Fruit fly (Drosophila melanogaster) whole organism, embryonic: ENCODE measurements around the gene CG31360.

Source experiments
- Aef1 ChIP-seq: fragments of 200-800 bp; sonication (Bioruptor generic); IDR thresholded peaks from 3 replicates; pipeline ENCODE4 v1.3.6; 2022; ENCODE audit warnings: missing biosample characterization, missing genetic modification characterization
- B-H2 ChIP-seq: fragments of 200-800 bp; sonication (Bioruptor generic); optimal IDR thresholded peaks from 2 replicates; lab custom pipeline; 2018; ENCODE audit warnings: missing biosample characterization, mild to moderate bottlenecking, missing genetic modification characterization
- Bteb2 ChIP-seq: fragments of 200-800 bp; sonication (Bioruptor generic); optimal IDR thresholded peaks from 2 replicates; lab custom pipeline; 2016; ENCODE audit warnings: missing biosample characterization, missing genetic modification characterization
- CG10979 ChIP-seq: fragments of 200-800 bp; sonication (Bioruptor generic); optimal IDR thresholded peaks from 2 replicates; lab custom pipeline; 2018; ENCODE audit warnings: missing biosample characterization, mild to moderate bottlenecking, missing genetic modification characterization, moderate library complexity
- CG11247 ChIP-seq: fragments of 200-800 bp; sonication (Bioruptor generic); IDR thresholded peaks from 2 replicates; pipeline ENCODE4 v1.3.6; 2022; ENCODE audit warnings: missing biosample characterization, missing genetic modification characterization
- CG11504 ChIP-seq: fragments of 200-800 bp; sonication (Bioruptor generic); optimal IDR thresholded peaks from 3 replicates; lab custom pipeline; 2019; ENCODE audit warnings: missing biosample characterization, mild to moderate bottlenecking, missing genetic modification characterization, moderate library complexity
- CG15514 ChIP-seq: fragments of 200-800 bp; sonication (Bioruptor generic); optimal IDR thresholded peaks from 3 replicates; lab custom pipeline; 2017; ENCODE audit warnings: missing biosample characterization, missing genetic modification characterization, mild to moderate bottlenecking, moderate library complexity, missing genetic modification reagents
- CG16813 ChIP-seq: fragments of 200-800 bp; sonication (Bioruptor generic); IDR thresholded peaks from 3 replicates; pipeline ENCODE4 v1.3.6; 2022; ENCODE audit warnings: missing biosample characterization, missing genetic modification characterization; ENCODE audit not compliant: partially characterized antibody
- CG18599 ChIP-seq: fragments of 200-800 bp; sonication (Bioruptor generic); optimal IDR thresholded peaks from 3 replicates; lab custom pipeline; 2017; ENCODE audit warnings: missing biosample characterization, missing genetic modification characterization, mild to moderate bottlenecking, moderate library complexity, missing genetic modification reagents
- CG3065 ChIP-seq: fragments of 200-800 bp; sonication (Bioruptor generic); optimal IDR thresholded peaks from 2 replicates; lab custom pipeline; 2016; ENCODE audit warnings: missing biosample characterization, missing genetic modification characterization
- CG31224 ChIP-seq: fragments of 200-800 bp; sonication (Bioruptor generic); IDR thresholded peaks from 2 replicates; pipeline ENCODE4 v1.3.6; 2022; ENCODE audit warnings: missing biosample characterization, missing genetic modification characterization
- CG32532 ChIP-seq: fragments of 200-800 bp; sonication (Bioruptor generic); IDR thresholded peaks from 2 replicates; pipeline ENCODE4 v1.3.6; 2022; ENCODE audit warnings: missing biosample characterization, missing genetic modification characterization
- CG32767 ChIP-seq: fragments of 200-800 bp; sonication (Bioruptor generic); IDR thresholded peaks from 2 replicates; pipeline ENCODE4 v1.3.6; 2022; ENCODE audit warnings: missing biosample characterization, missing genetic modification characterization
- CG3281 ChIP-seq: fragments of 200-800 bp; sonication (Bioruptor generic); optimal IDR thresholded peaks from 3 replicates; lab custom pipeline; 2017; ENCODE audit warnings: missing biosample characterization, mild to moderate bottlenecking, missing genetic modification characterization
- CG34422 ChIP-seq: fragments of 200-800 bp; sonication (Bioruptor generic); IDR thresholded peaks from 3 replicates; pipeline ENCODE4 v1.3.6; 2022; ENCODE audit warnings: missing biosample characterization, missing genetic modification characterization
- CG4360 ChIP-seq: fragments of 200-800 bp; sonication (Bioruptor generic); IDR thresholded peaks from 2 replicates; pipeline ENCODE4 v1.3.6; 2022; ENCODE audit warnings: missing biosample characterization, missing genetic modification characterization
- CG5180 ChIP-seq: fragments of 200-800 bp; sonication (Bioruptor generic); optimal IDR thresholded peaks from 3 replicates; lab custom pipeline; 2017; ENCODE audit warnings: missing biosample characterization, missing genetic modification characterization, mild to moderate bottlenecking, moderate library complexity, missing genetic modification reagents
- CG6683 ChIP-seq: fragments of 200-800 bp; sonication (Bioruptor generic); optimal IDR thresholded peaks from 2 replicates; lab custom pipeline; 2017; ENCODE audit warnings: missing biosample characterization, mild to moderate bottlenecking, missing genetic modification characterization, missing genetic modification reagents
- CG7271 ChIP-seq: fragments of 200-800 bp; sonication (Bioruptor generic); optimal IDR thresholded peaks from 2 replicates; lab custom pipeline; 2018; ENCODE audit warnings: missing biosample characterization, mild to moderate bottlenecking, missing genetic modification characterization, moderate library complexity
- CG8089 ChIP-seq: fragments of 200-800 bp; sonication (Bioruptor generic); optimal IDR thresholded peaks from 3 replicates; lab custom pipeline; 2016; ENCODE audit warnings: missing biosample characterization, missing genetic modification characterization
- CG8765 ChIP-seq: fragments of 200-800 bp; sonication (Bioruptor generic); IDR thresholded peaks from 2 replicates; pipeline ENCODE4 v1.3.6; 2022; ENCODE audit warnings: missing biosample characterization, missing genetic modification characterization
- CG9932 ChIP-seq: fragments of 200-800 bp; sonication (Bioruptor generic); IDR thresholded peaks from 2 replicates; pipeline ENCODE4 v1.3.6; 2022; ENCODE audit warnings: missing biosample characterization, missing genetic modification characterization
- Deaf1 ChIP-seq: fragments of 200-800 bp; optimal IDR thresholded peaks from 3 replicates; lab custom pipeline; 2019; ENCODE audit warnings: missing biosample characterization, mild to moderate bottlenecking, missing genetic modification characterization, moderate library complexity
- Ets65A ChIP-seq: fragments of 200-800 bp; sonication (Bioruptor generic); peaks from one replicate; lab custom pipeline; 2016; ENCODE audit warnings: missing biosample characterization, missing genetic modification characterization
- HmgD ChIP-seq: fragments of 200-800 bp; sonication (Bioruptor generic); optimal IDR thresholded peaks from 3 replicates; lab custom pipeline; 2016; ENCODE audit warnings: missing biosample characterization, missing genetic modification characterization
- Med ChIP-seq: fragments of 200-800 bp; sonication (Bioruptor generic); peaks from one replicate; lab custom pipeline; 2016; ENCODE audit warnings: missing biosample characterization, missing genetic modification characterization, mild to moderate bottlenecking, inconsistent platforms, moderate library complexity
- Side ChIP-seq: fragments of 200-800 bp; sonication (Bioruptor generic); optimal IDR thresholded peaks from 2 replicates; lab custom pipeline; 2016; ENCODE audit warnings: missing biosample characterization, missing genetic modification characterization
- amos ChIP-seq: fragments of 200-800 bp; sonication (Bioruptor generic); IDR thresholded peaks from 2 replicates; pipeline ENCODE4 v1.3.6; 2022; ENCODE audit warnings: missing biosample characterization, missing genetic modification characterization; ENCODE audit not compliant: partially characterized antibody
- ato ChIP-seq: fragments of 200-800 bp; sonication (Bioruptor generic); IDR thresholded peaks from 2 replicates; pipeline ENCODE4 v1.3.6; 2022; ENCODE audit warnings: missing biosample characterization, missing genetic modification characterization; ENCODE audit not compliant: partially characterized antibody
- chif ChIP-seq, 2 experiments: fragments of 200-800 bp; sonication (Bioruptor generic); optimal IDR thresholded peaks; 3 replicates each; lab custom pipeline; 2016; ENCODE audit warnings: missing biosample characterization in 2 of 2, missing genetic modification characterization in 2 of 2
- crol ChIP-seq: fragments of 200-800 bp; sonication (Bioruptor generic); IDR thresholded peaks from 2 replicates; pipeline ENCODE4 v1.3.6; 2022; ENCODE audit warnings: missing biosample characterization, missing genetic modification characterization
- crp ChIP-seq, 2 experiments: fragments of 200-800 bp; sonication (Bioruptor generic); optimal IDR thresholded peaks; 2 replicates in 1 of 2; 3 replicates in 1 of 2; lab custom pipeline; 2017; ENCODE audit warnings: missing biosample characterization in 2 of 2, missing genetic modification characterization in 2 of 2, mild to moderate bottlenecking in 1 of 2, moderate library complexity in 1 of 2
- dan ChIP-seq: fragments of 200-800 bp; sonication (Bioruptor generic); IDR thresholded peaks from 2 replicates; pipeline ENCODE4 v1.3.6; 2022; ENCODE audit warnings: missing biosample characterization, missing genetic modification characterization
- fru ChIP-seq: fragments of >200 bp; optimal IDR thresholded peaks from 2 replicates; lab custom pipeline; 2017
- gt ChIP-seq: fragments of 200-800 bp; sonication (Bioruptor generic); IDR thresholded peaks from 2 replicates; pipeline ENCODE4 v1.3.6; 2022; ENCODE audit warnings: missing biosample characterization, missing genetic modification characterization
- hb ChIP-seq: fragments of 200-800 bp; sonication (Bioruptor generic); IDR thresholded peaks from 3 replicates; pipeline ENCODE4 v1.3.6; 2022; ENCODE audit warnings: missing biosample characterization, missing genetic modification characterization; ENCODE audit not compliant: partially characterized antibody
- her ChIP-seq: fragments of 200-800 bp; sonication (Bioruptor generic); optimal IDR thresholded peaks from 2 replicates; lab custom pipeline; 2016; ENCODE audit warnings: missing biosample characterization, missing genetic modification characterization
- lilli ChIP-seq: fragments of 200-800 bp; sonication (Bioruptor generic); optimal IDR thresholded peaks from 3 replicates; lab custom pipeline; 2016; ENCODE audit warnings: missing biosample characterization, missing genetic modification characterization
- lov ChIP-seq, 2 experiments: fragments of 200-800 bp in 1 of 2; fragments of >200 bp in 1 of 2; sonication (Bioruptor generic) in 1 of 2; IDR thresholded peaks in 1 of 2; optimal IDR thresholded peaks in 1 of 2; 2 replicates in 1 of 2; 3 replicates in 1 of 2; pipeline versions ENCODE4 v1.3.6 to Lab custom; 2017 to 2022; ENCODE audit warnings: missing biosample characterization in 1 of 2, missing genetic modification characterization in 1 of 2
- pfk ChIP-seq: fragments of 200-800 bp; sonication (Bioruptor generic); optimal IDR thresholded peaks from 2 replicates; lab custom pipeline; 2018; ENCODE audit warnings: missing biosample characterization, mild to moderate bottlenecking, missing genetic modification characterization, moderate library complexity
- pita ChIP-seq: fragments of 200-800 bp; sonication (Bioruptor generic); optimal IDR thresholded peaks from 2 replicates; lab custom pipeline; 2017; ENCODE audit warnings: missing biosample characterization, mild to moderate bottlenecking, missing genetic modification characterization
- prd ChIP-seq, 3 experiments: fragments of >200 bp in 2 of 3; fragments of 200-800 bp in 1 of 3; sonication (Bioruptor generic) in 1 of 3; optimal IDR thresholded peaks in 2 of 3; IDR thresholded peaks in 1 of 3; 2 replicates in 2 of 3; 3 replicates in 1 of 3; pipeline versions ENCODE4 v1.3.6 to Lab custom; 2017 to 2022; ENCODE audit warnings: missing biosample characterization in 1 of 3, missing genetic modification characterization in 1 of 3
- slp2 ChIP-seq: fragments of 200-800 bp; sonication (Bioruptor generic); optimal IDR thresholded peaks from 2 replicates; lab custom pipeline; 2016; ENCODE audit warnings: missing biosample characterization, missing genetic modification characterization
- sob ChIP-seq: fragments of 200-800 bp; sonication (Bioruptor generic); IDR thresholded peaks from 2 replicates; pipeline ENCODE4 v1.3.6; 2022; ENCODE audit warnings: missing biosample characterization, missing genetic modification characterization
- ssp ChIP-seq: fragments of 200-800 bp; sonication (Bioruptor generic); IDR thresholded peaks from 2 replicates; pipeline ENCODE4 v1.3.6; 2022; ENCODE audit warnings: missing biosample characterization, missing genetic modification characterization
- tin ChIP-seq: fragments of 200-800 bp; sonication (Bioruptor generic); optimal IDR thresholded peaks from 3 replicates; lab custom pipeline; 2016; ENCODE audit warnings: missing biosample characterization, missing genetic modification characterization
- toy ChIP-seq: fragments of 200-800 bp; sonication (Bioruptor generic); IDR thresholded peaks from 2 replicates; pipeline ENCODE4 v1.3.6; 2022; ENCODE audit warnings: missing biosample characterization, missing genetic modification characterization
- zen2 ChIP-seq: fragments of 200-800 bp; sonication (Bioruptor generic); IDR thresholded peaks from 3 replicates; pipeline ENCODE4 v1.3.6; 2022; ENCODE audit warnings: missing biosample characterization, missing genetic modification characterization; ENCODE audit not compliant: partially characterized antibody

Gene CG31360

dm6 chr3R:17725558-17725957 lies 40.7 kb downstream of the CG31360 start, which contains the start of gene Lgr1:
Gene Lgr1 (plus strand): TSS chr3R:17725777.
- TF ChIP-seq amos (no peak), Ets65A (GFP tag; lab: Kevin White, UChicago) (peak; percentile 60), fru (lab: Kevin White, UChicago) (no peak), CG4360 (0 out of 2 replicates have a peak, but pooled peaks have one; percentile 15), lov (optimal IDR thresholded peaks at IDR 0.05; lab: Kevin White, UChicago) (no peak), lov (GFP tag; IDR thresholded peaks at IDR 0.05; lab: Robert Waterston, UW) (no peak), CG8765 (GFP tag; lab: Robert Waterston, UW) (no peak), Med (peak; percentile 52), dan (GFP tag; lab: Robert Waterston, UW) (no peak), CG10979 (tag; lab: Kevin White, UChicago) (no peak), her (GFP tag; lab: Kevin White, UChicago) (no peak), CG8089 (GFP tag; lab: Kevin White, UChicago) (no peak), zen2 (GFP tag; lab: Robert Waterston, UW) (no peak), sob (0 out of 2 replicates have a peak, but pooled peaks have one; percentile 7), CG11247 (GFP tag; lab: Robert Waterston, UW) (0 out of 2 replicates have a peak, but pooled peaks have one; percentile 27), CG15514 (no peak), CG5180 (GFP tag; lab: Kevin White, UChicago) (peak; percentile 9), CG9932 (GFP tag; lab: Robert Waterston, UW) (peak; percentile 16; the same call in 1 of the 2 replicates), Deaf1 (tag; lab: Kevin White, UChicago) (peak; percentile 52)

- TF ChIP-seq slp2, result no peak
- TF ChIP-seq lilli (GFP tag; lab: Kevin White, UChicago), result no peak
- peak; percentile 12 for TF ChIP-seq HmgD (GFP tag; lab: Kevin White, UChicago)
- no peak for TF ChIP-seq Bteb2 (GFP tag; lab: Kevin White, UChicago)
- no peak for TF ChIP-seq CG32767 (GFP tag; lab: Robert Waterston, UW)
- no peak for TF ChIP-seq B-H2
- TF ChIP-seq CG31224 (GFP tag; lab: Robert Waterston, UW), result no peak
- no peak for TF ChIP-seq toy
- no peak for TF ChIP-seq Side (GFP tag; lab: Kevin White, UChicago)
- no peak for TF ChIP-seq chif (GFP tag; optimal IDR thresholded peaks at IDR 0.05; lab: Kevin White, UChicago)
- peak; percentile 40 to 86 for TF ChIP-seq crp (GFP tag; optimal IDR thresholded peaks at IDR 0.05; lab: Kevin White, UChicago)
- TF ChIP-seq ssp (GFP tag; lab: Robert Waterston, UW), result no peak
- no peak; the same call in 2 of the 3 replicates for TF ChIP-seq CG34422
- TF ChIP-seq pfk (GFP tag; lab: Kevin White, UChicago), result no peak
- TF ChIP-seq tin (GFP tag; lab: Kevin White, UChicago), result peak; percentile 3
- peak; percentile 5 for TF ChIP-seq CG3281 (GFP tag; lab: Kevin White, UChicago)
- TF ChIP-seq gt (GFP tag; lab: Robert Waterston, UW), result no peak
- TF ChIP-seq amos, result peak; percentile 74
- TF ChIP-seq pita, result no peak
- TF ChIP-seq CG18599 (GFP tag; lab: Kevin White, UChicago), result no peak
- no peak for TF ChIP-seq CG3065
- TF ChIP-seq Med, result peak; percentile 46
- TF ChIP-seq CG11504 (tag; lab: Kevin White, UChicago), result peak; percentile 22
- TF ChIP-seq CG7271 (tag; lab: Kevin White, UChicago), result no peak
- TF ChIP-seq hb (GFP tag; lab: Robert Waterston, UW), result peak; percentile 84
- TF ChIP-seq zen2 (GFP tag; lab: Robert Waterston, UW), result peak; percentile 35; the same call in 1 of the 3 replicates
- TF ChIP-seq CG32532, result no peak
- TF ChIP-seq Aef1 (GFP tag; lab: Robert Waterston, UW), result no peak
- peak; percentile 64 for TF ChIP-seq CG16813 (GFP tag; lab: Robert Waterston, UW)
- TF ChIP-seq crol, result no peak
- TF ChIP-seq CG6683 (GFP tag; lab: Kevin White, UChicago), result no peak
- no peak for TF ChIP-seq prd (optimal IDR thresholded peaks at IDR 0.05; lab: Kevin White, UChicago)
- TF ChIP-seq prd (GFP tag; IDR thresholded peaks at IDR 0.05; lab: Robert Waterston, UW), result peak; percentile 14; the same call in 1 of the 3 replicates
- peak; percentile 30 for TF ChIP-seq Deaf1 (tag; lab: Kevin White, UChicago)
- TF ChIP-seq ato (GFP tag; lab: Robert Waterston, UW), result peak; percentile 21; the same call in 1 of the 2 replicates
Measured at dm6 chr3R:17733261-17733660, 48.4 kb downstream of the CG31360 start, which contains the start of gene CG14321. Gene CG14321 (plus strand): TSS chr3R:17733598.
